Fruit fly (Drosophila melanogaster): ENCODE data around the gene CG13133.

The CG13133 gene

DNA sequence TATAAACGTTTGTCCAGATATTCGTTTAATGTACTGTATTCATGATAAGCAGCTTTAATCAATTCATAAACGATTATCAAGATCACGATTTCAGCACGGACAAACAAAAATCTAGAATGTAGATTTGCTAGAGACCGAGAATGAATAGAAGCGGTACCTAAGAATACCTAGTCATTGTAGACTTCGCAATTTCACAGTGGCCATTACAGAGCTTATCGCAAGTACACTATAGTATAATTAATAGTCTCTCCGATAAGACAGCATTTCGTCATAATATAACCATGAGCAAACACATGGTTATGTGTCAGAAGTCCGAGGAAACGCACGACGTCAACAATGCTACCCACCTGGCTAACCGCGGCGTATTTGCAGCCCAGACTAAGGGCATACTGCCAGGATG, 42.9 kb downstream of the CG13133 start, which contains the start of gene CG33301:
TSS of gene CG33301 (plus strand) at position 301 of the 400 bp plus-strand sequence.
- TF ChIP-seq psq (optimal IDR thresholded peaks at IDR 0.05), result no peak
- no peak for TF ChIP-seq ttk (optimal IDR thresholded peaks at IDR 0.05)
- no peak for TF ChIP-seq Sin3A (optimal IDR thresholded peaks at IDR 0.05)
- TF ChIP-seq Myc (optimal IDR thresholded peaks at IDR 0.05), result no peak
- TF ChIP-seq insv (optimal IDR thresholded peaks at IDR 0.05), result no peak
- TF ChIP-seq h (optimal IDR thresholded peaks at IDR 0.05), result no peak
